Fruit fly (Drosophila melanogaster): ENCODE data around the gene Taf10b.

Gene Taf10b

DNA sequence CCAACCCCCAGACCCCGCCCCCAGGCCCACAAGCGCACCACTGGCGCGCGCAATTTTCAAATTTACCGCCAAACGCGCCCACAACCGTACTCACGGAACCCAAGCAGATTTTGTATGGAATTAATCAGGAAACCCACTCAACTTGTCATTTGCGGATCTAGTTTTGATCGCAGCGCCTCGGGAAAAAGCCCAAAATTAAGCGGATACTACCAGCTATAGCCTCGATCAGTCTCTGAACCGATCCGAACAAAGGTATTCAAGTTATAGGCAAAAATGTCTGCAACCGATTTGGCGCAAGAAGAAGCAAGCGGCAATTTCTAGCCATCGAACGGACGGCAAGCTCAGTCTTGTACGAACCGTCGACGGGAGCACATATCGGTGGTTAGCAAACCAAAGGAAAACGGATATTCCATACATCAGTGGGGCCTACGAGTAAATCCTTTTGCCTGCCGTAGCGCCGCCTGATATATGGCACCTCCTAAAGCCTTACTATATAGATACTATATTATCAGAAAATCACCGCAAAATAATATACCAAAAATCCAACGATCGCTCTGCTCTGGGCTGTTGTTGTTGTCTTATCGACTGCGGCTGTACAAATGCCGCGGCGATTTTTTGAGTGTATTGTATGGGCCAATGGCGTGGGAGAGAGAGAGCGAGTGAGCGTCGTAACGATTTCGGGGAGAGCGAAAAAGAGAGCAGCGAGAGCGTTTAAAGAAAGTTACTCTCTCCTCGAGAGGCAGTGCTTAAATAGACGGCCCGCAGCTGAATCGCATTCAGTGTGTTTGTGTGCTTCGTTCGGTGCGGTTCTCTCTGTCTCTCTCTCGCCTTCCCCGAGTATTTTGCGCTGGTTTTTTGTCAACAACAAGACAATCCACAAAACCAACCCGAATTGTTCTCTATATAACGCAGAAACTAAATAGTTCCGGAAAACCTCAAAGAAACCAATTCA, 14.9 kb downstream of the Taf10b start, which contains the start of gene Pgk (continued):
- TF ChIP-seq slou (GFP tag; optimal IDR thresholded peaks at IDR 0.05) (peak; percentile 10), CrebB (tag; optimal IDR thresholded peaks at IDR 0.05) (no peak), Usf (GFP tag; optimal IDR thresholded peaks at IDR 0.05) (no peak), Nf-YC (tag; optimal IDR thresholded peaks at IDR 0.05) (peak; percentile 94), CG4617 (GFP tag; optimal IDR thresholded peaks at IDR 0.05; ENCODE audit: borderline replicate concordance) (no peak), HLHmδ (GFP tag; optimal IDR thresholded peaks at IDR 0.05) (peak; percentile 88), gem (tag; optimal IDR thresholded peaks at IDR 0.05) (peak; percentile 45), Sin3A (optimal IDR thresholded peaks at IDR 0.05) (no peak), Eip74EF (GFP tag; optimal IDR thresholded peaks at IDR 0.05) (peak; percentile 17 to 88), CG18011 (GFP tag; optimal IDR thresholded peaks at IDR 0.05) (no peak), Six4 (GFP tag; optimal IDR thresholded peaks at IDR 0.05) (no peak), prd (optimal IDR thresholded peaks at IDR 0.05) (no peak), prd (GFP tag; IDR thresholded peaks at IDR 0.05) (no peak), Fer1 (GFP tag; optimal IDR thresholded peaks at IDR 0.05) (peak; percentile 83), D19A (tag; optimal IDR thresholded peaks at IDR 0.05) (peak; percentile 32), NC2β (GFP tag; optimal IDR thresholded peaks at IDR 0.05) (peak; percentile 84), CG15073 (GFP tag; optimal IDR thresholded peaks at IDR 0.05) (no peak), CG9609 (GFP tag; optimal IDR thresholded peaks at IDR 0.05) (no peak), Gsc (GFP tag; IDR thresholded peaks at IDR 0.05) (no peak), E2f1 (GFP tag; IDR thresholded peaks at IDR 0.05) (no peak), grau (tag; optimal IDR thresholded peaks at IDR 0.05) (peak; percentile 42), CG11085 (GFP tag; IDR thresholded peaks at IDR 0.05) (no peak), Camta (GFP tag; optimal IDR thresholded peaks at IDR 0.05) (peak; percentile 28), chm (GFP tag; IDR thresholded peaks at IDR 0.05) (no peak), CG15601 (tag; optimal IDR thresholded peaks at IDR 0.05) (peak; percentile 23), az2 (GFP tag; optimal IDR thresholded peaks at IDR 0.05) (no peak), CG31224 (GFP tag; IDR thresholded peaks at IDR 0.05) (no peak), Hmx (GFP tag; optimal IDR thresholded peaks at IDR 0.05) (no peak), CG8281 (tag; optimal IDR thresholded peaks at IDR 0.05) (no peak), kay (GFP tag; optimal IDR thresholded peaks at IDR 0.05) (no peak), CG14014 (GFP tag; IDR thresholded peaks at IDR 0.05) (no peak), Taf1 (GFP tag; IDR thresholded peaks at IDR 0.05) (no peak), maf-S (GFP tag; optimal IDR thresholded peaks at IDR 0.05) (no peak), CG3838 (GFP tag; optimal IDR thresholded peaks at IDR 0.05) (peak; percentile 5), Oli (tag; optimal IDR thresholded peaks at IDR 0.05) (peak; percentile 38), Sox100B (GFP tag; optimal IDR thresholded peaks at IDR 0.05) (peak; percentile 75), sr (GFP tag; IDR thresholded peaks at IDR 0.05) (no peak), crp (GFP tag; optimal IDR thresholded peaks at IDR 0.05) (no peak), CG12299 (tag; optimal IDR thresholded peaks at IDR 0.05) (peak; percentile 48), hkb (optimal IDR thresholded peaks at IDR 0.05) (peak; percentile 54), hkb (GFP tag; IDR thresholded peaks at IDR 0.05) (no peak), Elba2 (GFP tag; optimal IDR thresholded peaks at IDR 0.05) (no peak), Sry-β (GFP tag; optimal IDR thresholded peaks at IDR 0.05) (peak; percentile 71), her (GFP tag; optimal IDR thresholded peaks at IDR 0.05) (peak; percentile 33), CG4730 (GFP tag; IDR thresholded peaks at IDR 0.05) (no peak), sd (tag; optimal IDR thresholded peaks at IDR 0.05) (peak; percentile 31), h (optimal IDR thresholded peaks at IDR 0.05) (no peak), Awh (GFP tag; IDR thresholded peaks at IDR 0.05) (no peak), crol (GFP tag; IDR thresholded peaks at IDR 0.05) (no peak), ap (GFP tag; IDR thresholded peaks at IDR 0.05) (no peak), CG13894 (tag; optimal IDR thresholded peaks at IDR 0.05) (peak; percentile 92)

Measured in whole organism, embryonic.